Worm (Caenorhabditis elegans) whole organism, L3 larva: ENCODE measurements around the gene cnt-2.

ENCODE experiments used
- R02D3.7 ChIP-seq: fragments of 150-350 bp; optimal IDR thresholded peaks from 2 replicates; lab custom pipeline; 2014; ENCODE audit warnings: missing biosample characterization, missing genetic modification characterization
- ZK546.5 ChIP-seq: sonication (generic microtip); optimal IDR thresholded peaks from 2 replicates; lab custom pipeline; 2017; ENCODE audit warnings: missing biosample characterization, missing genetic modification characterization
- aly-2 ChIP-seq: fragments of 150-350 bp; optimal IDR thresholded peaks from 2 replicates; lab custom pipeline; 2014; ENCODE audit warnings: missing biosample characterization, missing genetic modification characterization
- ama-1 ChIP-seq: fragments of 150-350 bp; optimal IDR thresholded peaks from 2 replicates; lab custom pipeline; 2018
- ceh-16 ChIP-seq: sonication (generic microtip); optimal IDR thresholded peaks from 2 replicates; lab custom pipeline; 2017; ENCODE audit warnings: missing biosample characterization, missing genetic modification characterization
- ceh-82 ChIP-seq: fragments of 150-350 bp; optimal IDR thresholded peaks from 2 replicates; lab custom pipeline; 2014; ENCODE audit warnings: missing biosample characterization, missing genetic modification characterization
- ceh-9 ChIP-seq: sonication (generic microtip); optimal IDR thresholded peaks from 2 replicates; lab custom pipeline; 2018; ENCODE audit warnings: missing biosample characterization, missing genetic modification characterization
- daf-12 ChIP-seq: fragments of 150-350 bp; optimal IDR thresholded peaks from 2 replicates; lab custom pipeline; 2014; ENCODE audit warnings: missing biosample characterization, missing genetic modification reagents, missing genetic modification characterization
- egl-27 ChIP-seq: sonication (generic microtip); optimal IDR thresholded peaks from 4 replicates; lab custom pipeline; 2017; ENCODE audit warnings: missing biosample characterization, missing genetic modification reagents, missing genetic modification characterization
- egl-5 ChIP-seq: fragments of 150-350 bp; optimal IDR thresholded peaks from 2 replicates; lab custom pipeline; 2017; ENCODE audit warnings: missing biosample characterization, missing genetic modification reagents, missing genetic modification characterization, inconsistent platforms
- elt-1 ChIP-seq: fragments of 150-350 bp; optimal IDR thresholded peaks from 2 replicates; lab custom pipeline; 2014; ENCODE audit warnings: missing biosample characterization, missing genetic modification characterization
- elt-2 ChIP-seq: sonication (generic microtip); optimal IDR thresholded peaks from 2 replicates; lab custom pipeline; 2016; ENCODE audit warnings: missing genetic modification reagents, mild to moderate bottlenecking, missing genetic modification characterization, missing compliant biosample characterization
- elt-3 ChIP-seq, 3 experiments: fragments of 150-350 bp in 1 of 3; sonication (generic microtip) in 2 of 3; optimal IDR thresholded peaks; 2 replicates in 2 of 3; 4 replicates in 1 of 3; lab custom pipeline; 2014 to 2017; ENCODE audit warnings: missing biosample characterization in 3 of 3, missing genetic modification characterization in 3 of 3
- eor-1 ChIP-seq, 2 experiments: fragments of 150-350 bp; optimal IDR thresholded peaks; 2 replicates each; lab custom pipeline; 2014 to 2018; ENCODE audit warnings: missing biosample characterization in 2 of 2, missing genetic modification characterization in 2 of 2
- fkh-10 ChIP-seq: sonication (generic microtip); optimal IDR thresholded peaks from 2 replicates; lab custom pipeline; 2017; ENCODE audit warnings: missing biosample characterization, missing genetic modification reagents, missing genetic modification characterization
- fkh-2 ChIP-seq: fragments of 150-350 bp; optimal IDR thresholded peaks from 2 replicates; lab custom pipeline; 2014; ENCODE audit warnings: missing biosample characterization, missing genetic modification reagents, missing genetic modification characterization
- fos-1 ChIP-seq: fragments of 150-350 bp; optimal IDR thresholded peaks from 2 replicates; lab custom pipeline; 2014; ENCODE audit warnings: missing biosample characterization, missing genetic modification characterization
- hmg-11 ChIP-seq: sonication (generic microtip); optimal IDR thresholded peaks from 2 replicates; lab custom pipeline; 2016; ENCODE audit warnings: missing genetic modification characterization, missing compliant biosample characterization
- jun-1 ChIP-seq: fragments of 150-350 bp; optimal IDR thresholded peaks from 2 replicates; lab custom pipeline; 2014; ENCODE audit warnings: missing biosample characterization, missing genetic modification reagents, missing genetic modification characterization
- lin-15B ChIP-seq: fragments of 150-350 bp; optimal IDR thresholded peaks from 2 replicates; lab custom pipeline; 2014; ENCODE audit warnings: missing biosample characterization, missing genetic modification characterization
- lin-39 ChIP-seq: fragments of 150-350 bp; optimal IDR thresholded peaks from 2 replicates; lab custom pipeline; 2018; ENCODE audit warnings: missing biosample characterization, missing genetic modification reagents, missing genetic modification characterization
- lsy-12 ChIP-seq: sonication (generic microtip); optimal IDR thresholded peaks from 2 replicates; lab custom pipeline; 2016; ENCODE audit warnings: mild to moderate bottlenecking, missing genetic modification characterization, missing compliant biosample characterization
- mdl-1 ChIP-seq: fragments of 150-350 bp; optimal IDR thresholded peaks from 2 replicates; lab custom pipeline; 2014; ENCODE audit warnings: missing biosample characterization, missing genetic modification characterization
- mml-1 ChIP-seq: fragments of 150-350 bp; sonication (generic microtip); optimal IDR thresholded peaks from 3 replicates; lab custom pipeline; 2014; ENCODE audit warnings: missing biosample characterization, missing genetic modification characterization
- nfya-1 ChIP-seq: sonication (generic microtip); optimal IDR thresholded peaks from 2 replicates; lab custom pipeline; 2017; ENCODE audit warnings: missing genetic modification characterization, mild to moderate bottlenecking, missing compliant biosample characterization, antibody characterized with exemption, moderate library complexity; ENCODE audit not compliant: insufficient read depth
- nhr-11 ChIP-seq: fragments of 150-350 bp; optimal IDR thresholded peaks from 2 replicates; lab custom pipeline; 2014; ENCODE audit warnings: missing biosample characterization, missing genetic modification characterization
- nhr-12 ChIP-seq: fragments of 150-350 bp; optimal IDR thresholded peaks from 2 replicates; lab custom pipeline; 2014; ENCODE audit warnings: missing biosample characterization, missing genetic modification characterization
- nhr-237 ChIP-seq: fragments of 150-350 bp; optimal IDR thresholded peaks from 2 replicates; lab custom pipeline; 2014; ENCODE audit warnings: missing biosample characterization, missing genetic modification characterization
- nhr-25 ChIP-seq: sonication (generic microtip); optimal IDR thresholded peaks from 2 replicates; lab custom pipeline; 2017; ENCODE audit warnings: missing biosample characterization, missing genetic modification characterization
- nhr-28 ChIP-seq: fragments of 150-350 bp; optimal IDR thresholded peaks from 2 replicates; lab custom pipeline; 2014; ENCODE audit warnings: missing biosample characterization, missing genetic modification characterization
- nhr-43 ChIP-seq: sonication (generic microtip); optimal IDR thresholded peaks from 2 replicates; lab custom pipeline; 2016; ENCODE audit warnings: mild to moderate bottlenecking, missing genetic modification characterization, missing compliant biosample characterization; ENCODE audit not compliant: poor library complexity, severe bottlenecking
- nhr-67 ChIP-seq: fragments of 150-350 bp; optimal IDR thresholded peaks from 2 replicates; lab custom pipeline; 2014; ENCODE audit warnings: missing biosample characterization, missing genetic modification characterization
- nhr-76 ChIP-seq: fragments of 150-350 bp; sonication (generic microtip); optimal IDR thresholded peaks from 5 replicates; lab custom pipeline; 2014; ENCODE audit warnings: missing biosample characterization, missing genetic modification characterization
- nhr-77 ChIP-seq: fragments of 150-350 bp; optimal IDR thresholded peaks from 2 replicates; lab custom pipeline; 2014; ENCODE audit warnings: missing biosample characterization, missing genetic modification characterization
- pha-4 ChIP-seq: fragments of 150-350 bp; optimal IDR thresholded peaks from 2 replicates; lab custom pipeline; 2014; ENCODE audit warnings: missing biosample characterization, missing genetic modification reagents, missing genetic modification characterization
- pqm-1 ChIP-seq: fragments of 150-350 bp; optimal IDR thresholded peaks from 2 replicates; lab custom pipeline; 2017; ENCODE audit warnings: missing biosample characterization, missing genetic modification characterization, inconsistent platforms
- sea-2 ChIP-seq: fragments of 150-350 bp; sonication (generic microtip); optimal IDR thresholded peaks from 4 replicates; lab custom pipeline; 2014; ENCODE audit warnings: missing biosample characterization, missing genetic modification reagents, missing genetic modification characterization
- skn-1 ChIP-seq: fragments of 150-350 bp; optimal IDR thresholded peaks from 2 replicates; lab custom pipeline; 2014; ENCODE audit warnings: missing biosample characterization, missing genetic modification characterization
- snpc-4 ChIP-seq: fragments of 150-350 bp; optimal IDR thresholded peaks from 2 replicates; lab custom pipeline; 2014; ENCODE audit warnings: missing biosample characterization, missing genetic modification characterization
- tbx-2 ChIP-seq: sonication (generic microtip); optimal IDR thresholded peaks from 2 replicates; lab custom pipeline; 2016; ENCODE audit warnings: mild to moderate bottlenecking, missing genetic modification characterization, missing compliant biosample characterization
- unc-39 ChIP-seq: sonication (generic microtip); optimal IDR thresholded peaks from 4 replicates; lab custom pipeline; 2017; ENCODE audit warnings: missing biosample characterization, missing genetic modification characterization
- unc-62 ChIP-seq: fragments of 150-350 bp; sonication (generic microtip); optimal IDR thresholded peaks from 4 replicates; lab custom pipeline; 2014; ENCODE audit warnings: missing biosample characterization, missing genetic modification reagents, missing genetic modification characterization
- zag-1 ChIP-seq: fragments of 150-350 bp; optimal IDR thresholded peaks from 2 replicates; lab custom pipeline; 2014; ENCODE audit warnings: missing biosample characterization, missing genetic modification characterization
- ztf-11 ChIP-seq: fragments of 150-350 bp; optimal IDR thresholded peaks from 2 replicates; lab custom pipeline; 2014; ENCODE audit warnings: missing biosample characterization, missing genetic modification characterization

Gene cnt-2

ce11 chrIII:10632590-10633402 lies 22.0 kb upstream of the cnt-2 start, which contains the start of gene Y39A1A.10 (continued):
- TF ChIP-seq hmg-11 (tag; lab: Kevin White, UChicago) (peak; percentile 31), pha-4 (tag; lab: Kevin White, UChicago) (peak; percentile 81), ceh-82 (tag; lab: Kevin White, UChicago) (no peak), elt-2 (tag; lab: Kevin White, UChicago) (peak; percentile 24), elt-1 (no peak), elt-3 (tag; optimal IDR thresholded peaks at IDR 0.05; lab: Kevin White, UChicago) (no peak), sea-2 (GFP tag; lab: Kevin White, UChicago) (no peak), lsy-12 (tag; lab: Kevin White, UChicago) (no peak), tbx-2 (tag; lab: Kevin White, UChicago) (peak; percentile 39), eor-1 (tag; optimal IDR thresholded peaks at IDR 0.05; lab: Kevin White, UChicago) (no peak), nhr-77 (no peak), nhr-11 (tag; lab: Kevin White, UChicago) (peak; percentile 24), aly-2 (tag; lab: Kevin White, UChicago) (no peak)

ce11 chrIII:10633403-10633674 lies 21.5 kb upstream of the cnt-2 start, which contains the start of gene Y39A1A.9:
Gene Y39A1A.9, minus strand, starts transcription at chrIII:10633501.
- TF ChIP-seq lin-15B (tag; lab: Kevin White, UChicago), result no peak
- TF ChIP-seq unc-62 (GFP tag; lab: Kevin White, UChicago), result no peak
- TF ChIP-seq mdl-1 (tag; lab: Kevin White, UChicago), result no peak
- no peak for TF ChIP-seq ceh-82 (tag; lab: Kevin White, UChicago)
- no peak for TF ChIP-seq zag-1 (tag; lab: Kevin White, UChicago)
- no peak for TF ChIP-seq aly-2 (tag; lab: Kevin White, UChicago)
- no peak for TF ChIP-seq pha-4 (tag; lab: Kevin White, UChicago)
- TF ChIP-seq fkh-2 (tag; lab: Kevin White, UChicago), result no peak
- no peak for TF ChIP-seq pqm-1 (tag; lab: Kevin White, UChicago)
- TF ChIP-seq ceh-9, result no peak
- no peak for TF ChIP-seq eor-1 (tag; optimal IDR thresholded peaks at IDR 0.05; lab: Kevin White, UChicago)
- TF ChIP-seq nfya-1 (tag; lab: Kevin White, UChicago), result no peak
- no peak for TF ChIP-seq snpc-4 (tag; lab: Kevin White, UChicago)
- TF ChIP-seq ztf-11 (tag; lab: Kevin White, UChicago), result no peak
- TF ChIP-seq elt-3 (tag; optimal IDR thresholded peaks at IDR 0.05; lab: Kevin White, UChicago), result no peak
- no peak for TF ChIP-seq egl-27 (tag; lab: Kevin White, UChicago)
- no peak for TF ChIP-seq lin-39 (tag; lab: Kevin White, UChicago)
- TF ChIP-seq, all 47 proteins: peak for 0

- TF ChIP-seq nhr-12 (tag; lab: Kevin White, UChicago) (no peak), nhr-77 (no peak), fkh-10 (peak; percentile 35), ceh-9 (no peak), pqm-1 (tag; lab: Kevin White, UChicago) (peak; percentile 26), nhr-76 (tag; lab: Kevin White, UChicago) (peak; percentile 6), nhr-25 (tag; lab: Kevin White, UChicago) (peak; percentile 95), ztf-11 (tag; lab: Kevin White, UChicago) (no peak), elt-3 (tag; optimal IDR thresholded peaks at IDR 0.05; lab: Kevin White, UChicago) (no peak), pha-4 (tag; lab: Kevin White, UChicago) (peak; percentile 89), zag-1 (tag; lab: Kevin White, UChicago) (peak; percentile 43), eor-1 (tag; optimal IDR thresholded peaks at IDR 0.05; lab: Kevin White, UChicago) (no peak), snpc-4 (tag; lab: Kevin White, UChicago) (peak; percentile 4), mdl-1 (tag; lab: Kevin White, UChicago) (peak; percentile 84), skn-1 (peak; percentile 73), unc-39 (tag; lab: Kevin White, UChicago) (no peak), ama-1 (lab: Kevin White, UChicago) (peak; percentile 74), sea-2 (GFP tag; lab: Kevin White, UChicago) (peak; percentile 55), fkh-2 (tag; lab: Kevin White, UChicago) (no peak), unc-62 (GFP tag; lab: Kevin White, UChicago) (peak; percentile 92), jun-1 (tag; lab: Kevin White, UChicago) (peak; percentile 80), daf-12 (tag; lab: Kevin White, UChicago) (no peak), R02D3.7 (peak; percentile 78), tbx-2 (tag; lab: Kevin White, UChicago) (peak; percentile 77), nhr-237 (tag; lab: Kevin White, UChicago) (no peak), ZK546.5 (tag; lab: Kevin White, UChicago) (no peak), nhr-43 (tag; lab: Kevin White, UChicago) (peak; percentile 82), egl-5 (tag; lab: Kevin White, UChicago) (peak; percentile 78), nhr-11 (tag; lab: Kevin White, UChicago) (peak; percentile 26), elt-2 (tag; lab: Kevin White, UChicago) (peak; percentile 79), lin-39 (tag; lab: Kevin White, UChicago) (peak; percentile 99), hmg-11 (tag; lab: Kevin White, UChicago) (peak; percentile 88), fos-1 (tag; lab: Kevin White, UChicago) (peak; percentile 64), nhr-28 (tag; lab: Kevin White, UChicago) (no peak), mml-1 (tag; lab: Kevin White, UChicago) (no peak), egl-27 (tag; lab: Kevin White, UChicago) (no peak), nhr-67 (tag; lab: Kevin White, UChicago) (no peak), ceh-82 (tag; lab: Kevin White, UChicago) (peak; percentile 67), ceh-16 (no peak)
Measured at ce11 chrIII:10634034-10634433, 20.8 kb upstream of the cnt-2 start.
